Worm (Caenorhabditis elegans): Measurements from ENCODE around the gene Y55F3AR.2.
A peak's percentile ranks its signal among the peaks of the same experiment; 100 is the strongest.

ce11 chrIV:1067430-1067829 lies 26.9 kb upstream of the Y55F3AR.2 start, which contains the start of gene znf-782:
- TF ChIP-seq lsy-2 (tag; optimal IDR thresholded peaks at IDR 0.05) (no peak), blmp-1 (tag; optimal IDR thresholded peaks at IDR 0.05) (no peak), sptf-1 (tag; optimal IDR thresholded peaks at IDR 0.05) (peak; percentile 51), unc-62 (GFP tag; optimal IDR thresholded peaks at IDR 0.05) (no peak), sem-2 (GFP tag; optimal IDR thresholded peaks at IDR 0.05) (no peak), nhr-237 (tag; optimal IDR thresholded peaks at IDR 0.05) (no peak)
